Worm (Caenorhabditis elegans): ENCODE measurements around the gene ekl-5.

Gene ekl-5

ce11 chrX:13926029-13926428 is 9.1 kb upstream of the ekl-5 start, which contains the start of gene meg-2 (continued):
- TF ChIP-seq K09A11.1 (tag; optimal IDR thresholded peaks at IDR 0.05; ENCODE audit: insufficient read depth): no peak
- no peak for TF ChIP-seq fax-1 (tag; optimal IDR thresholded peaks at IDR 0.05)
- TF ChIP-seq ama-1 (optimal IDR thresholded peaks at IDR 0.05): no peak

ce11 chrX:13920374-13920986 is 3.5 kb upstream of the ekl-5 start:
- TF ChIP-seq tbx-2 (tag; optimal IDR thresholded peaks at IDR 0.05) (peak; percentile 28), ceh-18 (tag; optimal IDR thresholded peaks at IDR 0.05) (peak; percentile 10), nhr-232 (tag; optimal IDR thresholded peaks at IDR 0.05) (no peak), elt-2 (tag; optimal IDR thresholded peaks at IDR 0.05) (no peak), F13H6.1 (tag; optimal IDR thresholded peaks at IDR 0.05) (peak; percentile 11)

- TF ChIP-seq ref-2 (tag; optimal IDR thresholded peaks at IDR 0.05) (no peak), hlh-30 (tag; optimal IDR thresholded peaks at IDR 0.05; ENCODE audit: insufficient read depth) (no peak), fax-1 (tag; optimal IDR thresholded peaks at IDR 0.05) (no peak), madf-2 (tag; optimal IDR thresholded peaks at IDR 0.05) (no peak), ceh-19 (GFP tag; optimal IDR thresholded peaks at IDR 0.05) (no peak)
Measured at ce11 chrX:13918143-13918542, 1.2 kb upstream of the ekl-5 start.

DNA sequence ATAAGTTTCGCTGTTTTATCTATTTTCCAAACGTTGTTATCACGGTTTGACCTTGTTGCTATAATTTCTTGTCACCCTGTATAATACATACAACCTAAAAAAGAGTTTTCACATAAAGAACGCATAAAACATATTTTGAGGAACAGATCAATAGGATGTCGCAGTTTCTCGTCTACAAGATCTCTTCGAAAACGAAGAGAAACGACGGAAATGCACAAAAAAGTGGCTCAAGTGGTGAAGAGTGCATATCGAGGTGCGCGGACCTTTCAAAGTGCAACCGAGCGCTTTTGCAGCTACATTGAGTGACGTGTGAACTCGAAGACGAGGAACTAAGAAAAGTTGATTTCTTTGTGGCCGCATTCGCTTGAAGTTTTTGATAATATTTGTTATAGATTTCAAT is 2.7 kb downstream of the ekl-5 start, which contains the start of gene Y26E6A.2:
Gene Y26E6A.2 (minus strand): TSS at position 101 of the 400 bp plus-strand sequence.
- no peak for TF ChIP-seq odd-2 (tag; optimal IDR thresholded peaks at IDR 0.05)
- no peak for TF ChIP-seq sox-2 (GFP tag; IDR thresholded peaks at IDR 0.05)
- TF ChIP-seq npax-4 (tag; optimal IDR thresholded peaks at IDR 0.05): no peak
- no peak for TF ChIP-seq tbx-2 (tag; optimal IDR thresholded peaks at IDR 0.05)
- TF ChIP-seq pat-9 (tag; optimal IDR thresholded peaks at IDR 0.05): no peak
- no peak for TF ChIP-seq unc-42 (tag; optimal IDR thresholded peaks at IDR 0.05)
- TF ChIP-seq ceh-30 (tag; optimal IDR thresholded peaks at IDR 0.05): no peak
- TF ChIP-seq lim-6 (tag; optimal IDR thresholded peaks at IDR 0.05): no peak
- no peak for TF ChIP-seq ets-4 (tag; optimal IDR thresholded peaks at IDR 0.05)
- TF ChIP-seq elt-2 (tag; optimal IDR thresholded peaks at IDR 0.05): no peak

DNA sequence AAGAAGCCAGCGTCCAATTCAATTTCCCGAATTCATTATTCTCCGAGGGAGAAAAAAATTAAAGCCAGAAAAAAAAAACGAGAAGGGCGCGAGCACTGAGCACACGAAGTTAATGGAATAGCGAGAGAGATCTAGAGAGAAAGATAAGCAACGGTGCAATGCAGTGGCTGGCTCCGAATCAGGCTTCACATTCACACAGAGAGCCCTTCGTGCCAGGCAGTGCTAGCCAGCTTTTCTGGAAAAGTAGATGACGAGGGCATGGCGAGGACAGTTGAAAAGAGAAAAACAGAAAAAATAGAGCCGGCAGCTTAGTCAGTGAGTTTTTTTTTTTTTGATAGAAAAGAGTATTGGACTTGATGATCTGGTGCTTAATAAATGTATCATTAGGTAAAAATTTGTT is 3.3 kb downstream of the ekl-5 start:
- TF ChIP-seq ttx-3 (tag; optimal IDR thresholded peaks at IDR 0.05) (no peak), ceh-48 (tag; optimal IDR thresholded peaks at IDR 0.05) (no peak), ceh-22 (tag; optimal IDR thresholded peaks at IDR 0.05) (no peak)

ce11 chrX:13909850-13910249 is 7.1 kb downstream of the ekl-5 start, which contains the start of gene Y26E6A.3:
Gene Y26E6A.3 (minus strand): TSS chrX:13909950.
- TF ChIP-seq T23F11.4 (GFP tag; optimal IDR thresholded peaks at IDR 0.05) (no peak), pros-1 (tag; optimal IDR thresholded peaks at IDR 0.05) (no peak), ceh-31 (tag; optimal IDR thresholded peaks at IDR 0.05) (no peak), sox-4 (tag; optimal IDR thresholded peaks at IDR 0.05) (no peak), pax-1 (tag; optimal IDR thresholded peaks at IDR 0.05) (no peak), unc-86 (tag; optimal IDR thresholded peaks at IDR 0.05) (no peak), ceh-14 (tag; optimal IDR thresholded peaks at IDR 0.05) (no peak), ets-4 (tag; optimal IDR thresholded peaks at IDR 0.05) (no peak), lin-11 (tag; optimal IDR thresholded peaks at IDR 0.05) (no peak), hlh-15 (tag; optimal IDR thresholded peaks at IDR 0.05) (no peak), hlh-8 (tag; optimal IDR thresholded peaks at IDR 0.05) (no peak), fkh-10 (GFP tag; optimal IDR thresholded peaks at IDR 0.05) (no peak), ceh-9 (tag; optimal IDR thresholded peaks at IDR 0.05) (no peak)

Measured in whole organism, late embryonic.